Worm (Caenorhabditis elegans): ENCODE results near the gene srx-87.

- TF ChIP-seq T23F11.4 (GFP tag; optimal IDR thresholded peaks at IDR 0.05) (no peak), ets-4 (tag; optimal IDR thresholded peaks at IDR 0.05) (no peak), ceh-9 (tag; optimal IDR thresholded peaks at IDR 0.05) (no peak), rnt-1 (tag; optimal IDR thresholded peaks at IDR 0.05) (no peak), Y22D7AL.16 (tag; optimal IDR thresholded peaks at IDR 0.05) (no peak), hlh-8 (tag; optimal IDR thresholded peaks at IDR 0.05) (no peak), zip-5 (tag; optimal IDR thresholded peaks at IDR 0.05) (no peak), lin-11 (tag; optimal IDR thresholded peaks at IDR 0.05) (no peak), elt-2 (tag; optimal IDR thresholded peaks at IDR 0.05) (no peak), pag-3 (tag; optimal IDR thresholded peaks at IDR 0.05; ENCODE audit: borderline replicate concordance) (no peak), F13H6.1 (tag; optimal IDR thresholded peaks at IDR 0.05) (no peak), ztf-16 (tag; optimal IDR thresholded peaks at IDR 0.05) (no peak), sox-4 (tag; optimal IDR thresholded peaks at IDR 0.05) (no peak)
These were observed 24.8 kb downstream of the srx-87 start, which contains the start of gene srx-82 for ce11 chrV:11589433-11589832.
